Fruit fly (Drosophila melanogaster) whole organism, prepupa: ENCODE data around the gene CG15894.
A peak's percentile ranks its signal among the peaks of the same experiment; 100 is the strongest.

Experiments
- CG10631 ChIP-seq: fragments of 200-800 bp; sonication (Bioruptor generic); optimal IDR thresholded peaks from 2 replicates; lab custom pipeline; 2016; ENCODE audit warnings: missing biosample characterization, missing genetic modification characterization
- CG10669 ChIP-seq: fragments of 200-800 bp; sonication (Bioruptor generic); optimal IDR thresholded peaks from 3 replicates; lab custom pipeline; 2018; ENCODE audit warnings: missing biosample characterization, mild to moderate bottlenecking, missing genetic modification characterization, moderate library complexity
- CG11294 ChIP-seq: fragments of 200-800 bp; sonication (Bioruptor generic); IDR thresholded peaks from 2 replicates; pipeline ENCODE4 v1.3.6; 2022; ENCODE audit warnings: missing biosample characterization, missing genetic modification characterization
- CG11902 ChIP-seq: fragments of 200-800 bp; sonication (Bioruptor generic); optimal IDR thresholded peaks from 3 replicates; lab custom pipeline; 2016; ENCODE audit warnings: missing biosample characterization, missing genetic modification characterization
- CG15336 ChIP-seq: fragments of 200-800 bp; sonication (Bioruptor generic); IDR thresholded peaks from 2 replicates; pipeline ENCODE4 v1.3.6; 2022; ENCODE audit warnings: missing biosample characterization, missing genetic modification characterization
- CG1621 ChIP-seq: fragments of 200-800 bp; sonication (Bioruptor generic); optimal IDR thresholded peaks from 3 replicates; lab custom pipeline; 2018; ENCODE audit warnings: missing biosample characterization, mild to moderate bottlenecking, missing genetic modification characterization
- CG16779 ChIP-seq: fragments of 200-800 bp; sonication (Bioruptor generic); optimal IDR thresholded peaks from 3 replicates; lab custom pipeline; 2017; ENCODE audit warnings: missing biosample characterization, mild to moderate bottlenecking, missing genetic modification characterization
- CG31627 ChIP-seq: fragments of 200-800 bp; sonication (Bioruptor generic); optimal IDR thresholded peaks from 3 replicates; lab custom pipeline; 2016; ENCODE audit warnings: missing biosample characterization, missing genetic modification characterization
- CG32006 ChIP-seq: fragments of 200-800 bp; sonication (Bioruptor generic); optimal IDR thresholded peaks from 3 replicates; lab custom pipeline; 2017; ENCODE audit warnings: missing biosample characterization, mild to moderate bottlenecking, missing genetic modification characterization
- CG3919 ChIP-seq: fragments of 200-800 bp; sonication (Bioruptor generic); optimal IDR thresholded peaks from 3 replicates; lab custom pipeline; 2016; ENCODE audit warnings: missing biosample characterization, missing genetic modification characterization
- CG4318 ChIP-seq: fragments of 200-800 bp; sonication (Bioruptor generic); optimal IDR thresholded peaks from 3 replicates; lab custom pipeline; 2017; ENCODE audit warnings: missing biosample characterization, mild to moderate bottlenecking, missing genetic modification characterization
- CG6163 ChIP-seq: fragments of 200-800 bp; sonication (Bioruptor generic); IDR thresholded peaks from 3 replicates; pipeline ENCODE4 v1.3.6; 2022; ENCODE audit warnings: missing biosample characterization, missing genetic modification characterization
- CG6276 ChIP-seq: fragments of 200-800 bp; sonication (Bioruptor generic); optimal IDR thresholded peaks from 2 replicates; lab custom pipeline; 2017; ENCODE audit warnings: missing biosample characterization, mild to moderate bottlenecking, missing genetic modification characterization
- CG6792 ChIP-seq: fragments of 200-800 bp; sonication (Bioruptor generic); optimal IDR thresholded peaks from 3 replicates; lab custom pipeline; 2016; ENCODE audit warnings: missing biosample characterization, missing genetic modification characterization
- CG7368 ChIP-seq: fragments of 200-800 bp; sonication (Bioruptor generic); optimal IDR thresholded peaks from 3 replicates; lab custom pipeline; 2016; ENCODE audit warnings: missing biosample characterization, missing genetic modification characterization
- CG8319 ChIP-seq: fragments of 200-800 bp; sonication (Bioruptor generic); optimal IDR thresholded peaks from 3 replicates; lab custom pipeline; 2016; ENCODE audit warnings: missing biosample characterization, missing genetic modification characterization
- CG9139 ChIP-seq: fragments of 200-800 bp; sonication (Bioruptor generic); optimal IDR thresholded peaks from 3 replicates; lab custom pipeline; 2017; ENCODE audit warnings: missing biosample characterization, mild to moderate bottlenecking, missing genetic modification characterization
- Eip93F ChIP-seq: fragments of 200-800 bp; sonication (Bioruptor generic); optimal IDR thresholded peaks from 2 replicates; lab custom pipeline; 2016; ENCODE audit warnings: missing biosample characterization, mild to moderate bottlenecking, missing genetic modification characterization
- Ets21C ChIP-seq: fragments of 200-800 bp; sonication (Bioruptor generic); optimal IDR thresholded peaks from 3 replicates; lab custom pipeline; 2016; ENCODE audit warnings: missing biosample characterization, missing genetic modification characterization
- Ets96B ChIP-seq: fragments of 200-800 bp; optimal IDR thresholded peaks from 2 replicates; lab custom pipeline; 2019; ENCODE audit warnings: missing biosample characterization, mild to moderate bottlenecking, missing genetic modification characterization, moderate library complexity
- Gug ChIP-seq: fragments of 200-800 bp; sonication (Bioruptor generic); IDR thresholded peaks from 2 replicates; pipeline ENCODE4 v1.3.6; 2022; ENCODE audit warnings: missing biosample characterization, missing genetic modification characterization
- Hr38 ChIP-seq: sonication (Bioruptor generic); optimal IDR thresholded peaks from 2 replicates; lab custom pipeline; 2016; ENCODE audit warnings: missing biosample characterization, missing genetic modification characterization
- Hr39 ChIP-seq: fragments of 200-800 bp; sonication (Bioruptor generic); optimal IDR thresholded peaks from 2 replicates; lab custom pipeline; 2016; ENCODE audit warnings: missing biosample characterization, missing genetic modification characterization
- Hr4 ChIP-seq: fragments of 200-800 bp; sonication (Bioruptor generic); optimal IDR thresholded peaks from 3 replicates; lab custom pipeline; 2016; ENCODE audit warnings: missing biosample characterization, missing genetic modification characterization
- Met ChIP-seq: fragments of 200-800 bp; sonication (Bioruptor generic); optimal IDR thresholded peaks from 3 replicates; lab custom pipeline; 2016; ENCODE audit warnings: missing biosample characterization, missing genetic modification characterization
- Smox ChIP-seq: fragments of 200-800 bp; sonication (Bioruptor generic); optimal IDR thresholded peaks from 3 replicates; lab custom pipeline; 2016; ENCODE audit warnings: missing biosample characterization, missing genetic modification characterization
- Sox102F ChIP-seq: fragments of 200-800 bp; sonication (Bioruptor generic); optimal IDR thresholded peaks from 2 replicates; lab custom pipeline; 2016; ENCODE audit warnings: missing biosample characterization, mild to moderate bottlenecking, missing genetic modification characterization
- Sox14 ChIP-seq: fragments of 200-800 bp; sonication (Bioruptor generic); optimal IDR thresholded peaks from 3 replicates; lab custom pipeline; 2016; ENCODE audit warnings: missing biosample characterization, missing genetic modification characterization
- achi ChIP-seq: fragments of 200-800 bp; sonication (Bioruptor generic); optimal IDR thresholded peaks from 3 replicates; lab custom pipeline; 2016; ENCODE audit warnings: missing biosample characterization, missing genetic modification characterization
- dsx ChIP-seq: fragments of 200-800 bp; optimal IDR thresholded peaks from 3 replicates; lab custom pipeline; 2019; ENCODE audit warnings: missing biosample characterization, mild to moderate bottlenecking, missing genetic modification characterization, moderate library complexity; ENCODE audit not compliant: poor library complexity, severe bottlenecking
- eg ChIP-seq: fragments of 200-800 bp; sonication (Bioruptor generic); IDR thresholded peaks from 3 replicates; pipeline ENCODE4 v1.3.6; 2022; ENCODE audit warnings: missing biosample characterization, missing genetic modification characterization
- esn ChIP-seq: fragments of 200-800 bp; sonication (Bioruptor generic); optimal IDR thresholded peaks from 2 replicates; lab custom pipeline; 2016; ENCODE audit warnings: missing biosample characterization, mild to moderate bottlenecking, missing genetic modification characterization, moderate library complexity
- fd59A ChIP-seq: fragments of 200-800 bp; sonication (Bioruptor generic); optimal IDR thresholded peaks from 2 replicates; lab custom pipeline; 2017; ENCODE audit warnings: missing biosample characterization, mild to moderate bottlenecking, missing genetic modification characterization, missing genetic modification reagents
- fd85E ChIP-seq: fragments of 200-800 bp; sonication (Bioruptor generic); optimal IDR thresholded peaks from 3 replicates; lab custom pipeline; 2016; ENCODE audit warnings: missing biosample characterization, missing genetic modification characterization
- fkh ChIP-seq: fragments of 200-800 bp; sonication (Bioruptor generic); optimal IDR thresholded peaks from 3 replicates; lab custom pipeline; 2017; ENCODE audit warnings: missing biosample characterization, mild to moderate bottlenecking, missing genetic modification characterization, moderate library complexity
- lz ChIP-seq: fragments of 200-800 bp; sonication (Bioruptor generic); optimal IDR thresholded peaks from 3 replicates; lab custom pipeline; 2016; ENCODE audit warnings: missing biosample characterization, missing genetic modification characterization
- pdm3 ChIP-seq: fragments of 200-800 bp; sonication (Bioruptor generic); optimal IDR thresholded peaks from 3 replicates; lab custom pipeline; 2016; ENCODE audit warnings: missing biosample characterization, missing genetic modification characterization
- salr ChIP-seq, 2 experiments: fragments of 200-800 bp; sonication (Bioruptor generic); optimal IDR thresholded peaks; 3 replicates each; lab custom pipeline; 2016 to 2018; ENCODE audit warnings: missing biosample characterization in 2 of 2, missing genetic modification characterization in 2 of 2, mild to moderate bottlenecking in 1 of 2
- ss ChIP-seq, 2 experiments: fragments of 200-800 bp; sonication (Bioruptor generic); optimal IDR thresholded peaks; 2 replicates in 1 of 2; 3 replicates in 1 of 2; lab custom pipeline; 2017 to 2018; ENCODE audit warnings: mild to moderate bottlenecking in 2 of 2, missing biosample characterization in 2 of 2, missing genetic modification characterization in 2 of 2, moderate library complexity in 1 of 2
- svp ChIP-seq: fragments of 200-800 bp; sonication (Bioruptor generic); peaks from one replicate; lab custom pipeline; 2016; ENCODE audit warnings: missing biosample characterization, missing genetic modification characterization
- vri ChIP-seq: fragments of 200-800 bp; sonication (Bioruptor generic); optimal IDR thresholded peaks from 3 replicates; lab custom pipeline; 2016; ENCODE audit warnings: missing biosample characterization, mild to moderate bottlenecking, missing genetic modification characterization

The CG15894 gene

dm6 chrX:6353613-6353986 lies 44.6 kb downstream of the CG15894 start (continued):
- TF ChIP-seq Hr38 = no peak
- peak; percentile 71 for TF ChIP-seq CG6163 (GFP tag; lab: Robert Waterston, UW)
- TF ChIP-seq ss (GFP tag; optimal IDR thresholded peaks at IDR 0.05; lab: Kevin White, UChicago) = peak in 1 of 2 experiments; percentile 40
- peak; percentile 57 for TF ChIP-seq CG31627 (GFP tag; lab: Kevin White, UChicago)
- peak; percentile 54 for TF ChIP-seq CG7368
- peak; percentile 53; the same call in 2 of the 3 replicates for TF ChIP-seq eg
- peak; percentile 15 for TF ChIP-seq Eip93F (GFP tag; lab: Kevin White, UChicago)
- peak; percentile 71 for TF ChIP-seq CG3919 (GFP tag; lab: Kevin White, UChicago)
- TF ChIP-seq dsx = peak; percentile 40
- TF ChIP-seq CG32006 (GFP tag; lab: Kevin White, UChicago) = peak; percentile 72
- no peak for TF ChIP-seq Ets21C (GFP tag; lab: Kevin White, UChicago)
- peak; percentile 79 for TF ChIP-seq Smox (GFP tag; lab: Kevin White, UChicago)
- peak; percentile 64 for TF ChIP-seq lz (GFP tag; lab: Kevin White, UChicago)
- TF ChIP-seq Hr39 (GFP tag; lab: Kevin White, UChicago) = peak; percentile 24
- no peak for TF ChIP-seq CG1621 (tag; lab: Kevin White, UChicago)

- TF ChIP-seq CG4318 (GFP tag; lab: Kevin White, UChicago) (no peak), salr (GFP tag; optimal IDR thresholded peaks at IDR 0.05; lab: Kevin White, UChicago) (no peak), pdm3 (GFP tag; lab: Kevin White, UChicago) (no peak), CG15336 (0 out of 2 replicates have a peak, but pooled peaks have one; percentile 6), fd85E (no peak), eg (peak; percentile 20; the same call in 1 of the 3 replicates), CG1621 (tag; lab: Kevin White, UChicago) (no peak), CG16779 (tag; lab: Kevin White, UChicago) (no peak), achi (GFP tag; lab: Kevin White, UChicago) (no peak), CG6792 (no peak), Gug (GFP tag; lab: Robert Waterston, UW) (no peak), Ets96B (no peak), dsx (no peak), CG11294 (no peak), CG9139 (GFP tag; lab: Kevin White, UChicago) (no peak), CG6276 (GFP tag; lab: Kevin White, UChicago) (peak; percentile 65), ss (GFP tag; optimal IDR thresholded peaks at IDR 0.05; lab: Kevin White, UChicago) (no peak), CG11902 (GFP tag; lab: Kevin White, UChicago) (no peak), CG8319 (GFP tag; lab: Kevin White, UChicago) (no peak), Hr38 (no peak), esn (no peak), fkh (GFP tag; lab: Kevin White, UChicago) (no peak), Sox102F (no peak), fd59A (GFP tag; lab: Kevin White, UChicago) (no peak), CG10631 (no peak), CG10669 (no peak), Hr39 (GFP tag; lab: Kevin White, UChicago) (no peak), Met (GFP tag; lab: Kevin White, UChicago) (no peak), Hr4 (GFP tag; lab: Kevin White, UChicago) (no peak), vri (GFP tag; lab: Kevin White, UChicago) (peak; percentile 22)
- TF ChIP-seq, all 60 proteins: peak for 4
These were observed 45.2 kb downstream of the CG15894 start for dm6 chrX:6354163-6354562.

- TF ChIP-seq dsx = no peak
- peak; percentile 62 for TF ChIP-seq svp
- TF ChIP-seq vri (GFP tag; lab: Kevin White, UChicago) = peak; percentile 82
- no peak for TF ChIP-seq Sox14 (GFP tag; lab: Kevin White, UChicago)
- TF ChIP-seq, all 60 proteins: peak for 2
These were observed 46.2 kb downstream of the CG15894 start for dm6 chrX:6355090-6355679.
